Worm (Caenorhabditis elegans): ENCODE data around the gene gpx-5.

Gene gpx-5

ce11 chrX:9546640-9547039, 37.8 kb upstream of the gpx-5 start (continued):
- TF ChIP-seq nhr-47 (tag; optimal IDR thresholded peaks at IDR 0.05): no peak
- TF ChIP-seq egl-13 (tag; optimal IDR thresholded peaks at IDR 0.05): no peak
- no peak for TF ChIP-seq C16A3.4 (tag; optimal IDR thresholded peaks at IDR 0.05)
- TF ChIP-seq nhr-85 (tag): peak; percentile 44
- TF ChIP-seq lin-39 (tag; optimal IDR thresholded peaks at IDR 0.05): no peak
- TF ChIP-seq sptf-1 (tag; optimal IDR thresholded peaks at IDR 0.05): no peak
- TF ChIP-seq C04F5.9 (tag; optimal IDR thresholded peaks at IDR 0.05): no peak
- TF ChIP-seq snu-23 (GFP tag; optimal IDR thresholded peaks at IDR 0.05): peak; percentile 39
- TF ChIP-seq zip-4 (GFP tag; optimal IDR thresholded peaks at IDR 0.05): no peak
- no peak for TF ChIP-seq nhr-84 (tag; optimal IDR thresholded peaks at IDR 0.05)
- TF ChIP-seq nhr-71 (tag; optimal IDR thresholded peaks at IDR 0.05): no peak
- peak in 1 of 2 experiments; percentile 3 for TF ChIP-seq lin-35 (GFP tag; optimal IDR thresholded peaks at IDR 0.05)
- TF ChIP-seq pag-3 (tag; optimal IDR thresholded peaks at IDR 0.05; ENCODE audit: borderline replicate concordance, insufficient read depth): no peak

- TF ChIP-seq nhr-71 (tag; optimal IDR thresholded peaks at IDR 0.05) (peak; percentile 76), xbp-1 (tag; optimal IDR thresholded peaks at IDR 0.05) (no peak), nhr-90 (tag; optimal IDR thresholded peaks at IDR 0.05; ENCODE audit: poor library complexity) (peak; percentile 57), snu-23 (GFP tag; optimal IDR thresholded peaks at IDR 0.05) (peak; percentile 41), dpl-1 (GFP tag; optimal IDR thresholded peaks at IDR 0.05) (peak in 1 of 3 experiments; percentile 24), efl-3 (GFP tag; optimal IDR thresholded peaks at IDR 0.05) (no peak), mef-2 (tag; optimal IDR thresholded peaks at IDR 0.05) (no peak), nhr-19 (GFP tag; conservative IDR thresholded peaks at IDR 0.05) (peak; percentile 36), lin-35 (GFP tag; optimal IDR thresholded peaks at IDR 0.05) (peak in 1 of 2 experiments; percentile 63), irx-1 (tag; optimal IDR thresholded peaks at IDR 0.05) (peak; percentile 49), egl-27 (tag; optimal IDR thresholded peaks at IDR 0.05) (peak in 1 of 2 experiments; percentile 3), swsn-7 (tag; optimal IDR thresholded peaks at IDR 0.05) (no peak), unc-62 (GFP tag; optimal IDR thresholded peaks at IDR 0.05) (no peak), ama-1 (optimal IDR thresholded peaks at IDR 0.05) (no peak), nhr-20 (tag; optimal IDR thresholded peaks at IDR 0.05) (peak; percentile 69), grh-1 (GFP tag; IDR thresholded peaks at IDR 0.05) (peak; percentile 42; the same call in 1 of the 2 replicates), nhr-84 (tag; optimal IDR thresholded peaks at IDR 0.05) (no peak), vab-15 (tag; optimal IDR thresholded peaks at IDR 0.05) (peak; percentile 41), blmp-1 (tag; optimal IDR thresholded peaks at IDR 0.05) (peak; percentile 88), F16B12.6 (tag; optimal IDR thresholded peaks at IDR 0.05) (no peak), lsy-2 (tag; optimal IDR thresholded peaks at IDR 0.05) (peak in 1 of 2 experiments; percentile 48), dsc-1 (tag; optimal IDR thresholded peaks at IDR 0.05) (no peak), nhr-47 (tag; optimal IDR thresholded peaks at IDR 0.05) (peak; percentile 16), mdl-1 (tag; optimal IDR thresholded peaks at IDR 0.05) (peak in 1 of 2 experiments; percentile 62), rnt-1 (tag; optimal IDR thresholded peaks at IDR 0.05) (peak; percentile 32), fkh-10 (GFP tag; optimal IDR thresholded peaks at IDR 0.05) (no peak), nhr-77 (tag; optimal IDR thresholded peaks at IDR 0.05) (no peak), tbx-2 (tag; optimal IDR thresholded peaks at IDR 0.05) (peak; percentile 34), egl-13 (tag; optimal IDR thresholded peaks at IDR 0.05) (no peak), hlh-17 (GFP tag; optimal IDR thresholded peaks at IDR 0.05; ENCODE audit: borderline replicate concordance) (no peak), nhr-85 (tag) (peak; percentile 97), lin-14 (GFP tag; optimal IDR thresholded peaks at IDR 0.05) (peak; percentile 73), elt-3 (tag; optimal IDR thresholded peaks at IDR 0.05) (peak in 5 of 6 experiments; percentile 64 to 96 (median 80)), ces-1 (GFP tag; optimal IDR thresholded peaks at IDR 0.05) (no peak), C04F5.9 (tag; optimal IDR thresholded peaks at IDR 0.05) (no peak), nhr-76 (tag; optimal IDR thresholded peaks at IDR 0.05) (no peak)
Measured at ce11 chrX:9547264-9547751, 37.2 kb upstream of the gpx-5 start.
